Fruit fly (Drosophila melanogaster) whole organism, prepupa: Measurements from ENCODE around the gene CG7914.

Source experiments
- Blimp-1 ChIP-seq: fragments of 200-800 bp; sonication (Bioruptor generic); optimal IDR thresholded peaks from 3 replicates; lab custom pipeline; 2017; ENCODE audit warnings: missing biosample characterization, missing genetic modification characterization, mild to moderate bottlenecking, moderate library complexity, missing genetic modification reagents
- Eip93F ChIP-seq: fragments of 200-800 bp; sonication (Bioruptor generic); optimal IDR thresholded peaks from 2 replicates; lab custom pipeline; 2016; ENCODE audit warnings: missing biosample characterization, mild to moderate bottlenecking, missing genetic modification characterization
- Gug ChIP-seq: fragments of 200-800 bp; sonication (Bioruptor generic); IDR thresholded peaks from 2 replicates; pipeline ENCODE4 v1.3.6; 2022; ENCODE audit warnings: missing biosample characterization, missing genetic modification characterization
- fkh ChIP-seq: fragments of 200-800 bp; sonication (Bioruptor generic); optimal IDR thresholded peaks from 3 replicates; lab custom pipeline; 2017; ENCODE audit warnings: missing biosample characterization, mild to moderate bottlenecking, missing genetic modification characterization, moderate library complexity

- peak; percentile 83 for TF ChIP-seq Eip93F
- peak; percentile 93 for TF ChIP-seq Gug (GFP tag; lab: Robert Waterston, UW)
- peak; percentile 84 for TF ChIP-seq Blimp-1
- peak; percentile 50 for TF ChIP-seq fkh (GFP tag; lab: Kevin White, UChicago)
Measured at dm6 chrX:19154998-19155397, 38.2 kb downstream of the CG7914 start.
